Fruit fly (Drosophila melanogaster) whole organism, embryonic: ENCODE measurements around the gene eIF3i.

Experiments used
- ATbp ChIP-seq: fragments of 200-800 bp; sonication (Bioruptor generic); optimal IDR thresholded peaks from 2 replicates; lab custom pipeline; 2017; ENCODE audit warnings: missing biosample characterization, mild to moderate bottlenecking, missing genetic modification characterization, missing genetic modification reagents
- Ada2b ChIP-seq: fragments of 200-800 bp; sonication (Bioruptor generic); IDR thresholded peaks from 2 replicates; pipeline ENCODE4 v1.3.6; 2022; ENCODE audit warnings: missing biosample characterization, missing genetic modification characterization
- Bteb2 ChIP-seq: fragments of 200-800 bp; sonication (Bioruptor generic); optimal IDR thresholded peaks from 2 replicates; lab custom pipeline; 2016; ENCODE audit warnings: missing biosample characterization, missing genetic modification characterization
- CG10209 ChIP-seq: fragments of 200-800 bp; sonication (Bioruptor generic); optimal IDR thresholded peaks from 3 replicates; lab custom pipeline; 2017; ENCODE audit warnings: missing biosample characterization, mild to moderate bottlenecking, missing genetic modification characterization, missing genetic modification reagents
- CG10979 ChIP-seq: fragments of 200-800 bp; sonication (Bioruptor generic); optimal IDR thresholded peaks from 2 replicates; lab custom pipeline; 2018; ENCODE audit warnings: missing biosample characterization, mild to moderate bottlenecking, missing genetic modification characterization, moderate library complexity
- CG12219 ChIP-seq: fragments of 200-800 bp; sonication (Bioruptor generic); optimal IDR thresholded peaks from 3 replicates; lab custom pipeline; 2018; ENCODE audit warnings: missing biosample characterization, mild to moderate bottlenecking, missing genetic modification characterization
- CG12769 ChIP-seq: fragments of 200-800 bp; sonication (Bioruptor generic); optimal IDR thresholded peaks from 2 replicates; lab custom pipeline; 2019; ENCODE audit warnings: missing biosample characterization, mild to moderate bottlenecking, missing genetic modification characterization, moderate library complexity
- CG13775 ChIP-seq: fragments of 200-800 bp; sonication (Bioruptor generic); optimal IDR thresholded peaks from 3 replicates; lab custom pipeline; 2017; ENCODE audit warnings: missing biosample characterization, mild to moderate bottlenecking, missing genetic modification characterization
- CG14014 ChIP-seq: fragments of 200-800 bp; sonication (Bioruptor generic); IDR thresholded peaks from 2 replicates; pipeline ENCODE4 v1.3.6; 2022; ENCODE audit warnings: missing biosample characterization, missing genetic modification characterization
- CG14667 ChIP-seq: fragments of 200-800 bp; sonication (Bioruptor generic); IDR thresholded peaks from 2 replicates; pipeline ENCODE4 v1.3.6; 2022; ENCODE audit warnings: missing biosample characterization, missing genetic modification characterization
- CG14710 ChIP-seq: fragments of 200-800 bp; sonication (Bioruptor generic); optimal IDR thresholded peaks from 3 replicates; lab custom pipeline; 2019; ENCODE audit warnings: missing biosample characterization, mild to moderate bottlenecking, missing genetic modification characterization, moderate library complexity
- CG17912 ChIP-seq: fragments of 200-800 bp; sonication (Bioruptor generic); optimal IDR thresholded peaks from 2 replicates; lab custom pipeline; 2018; ENCODE audit warnings: missing biosample characterization, mild to moderate bottlenecking, missing genetic modification characterization
- CG1792 ChIP-seq: fragments of 200-800 bp; sonication (Bioruptor generic); optimal IDR thresholded peaks from 2 replicates; lab custom pipeline; 2016; ENCODE audit warnings: missing biosample characterization, missing genetic modification characterization
- CG18262 ChIP-seq: fragments of 200-800 bp; optimal IDR thresholded peaks from 3 replicates; lab custom pipeline; 2019; ENCODE audit warnings: missing biosample characterization, mild to moderate bottlenecking, missing genetic modification characterization, moderate library complexity
- CG31365 ChIP-seq: fragments of 200-800 bp; sonication (Bioruptor generic); optimal IDR thresholded peaks from 2 replicates; lab custom pipeline; 2018; ENCODE audit warnings: missing biosample characterization, mild to moderate bottlenecking, missing genetic modification characterization
- CG34224 ChIP-seq: fragments of 200-800 bp; sonication (Bioruptor generic); IDR thresholded peaks from 3 replicates; pipeline ENCODE4 v1.3.6; 2022; ENCODE audit warnings: missing biosample characterization, missing genetic modification characterization; ENCODE audit not compliant: partially characterized antibody
- CG3726 ChIP-seq: fragments of 200-800 bp; sonication (Bioruptor generic); IDR thresholded peaks from 3 replicates; pipeline ENCODE4, ENCODE4 v1.3.6; 2022; ENCODE audit warnings: missing biosample characterization, missing genetic modification characterization
- CG3838 ChIP-seq: fragments of 200-800 bp; sonication (Bioruptor generic); optimal IDR thresholded peaks from 3 replicates; lab custom pipeline; 2016; ENCODE audit warnings: missing biosample characterization, missing genetic modification characterization
- CG42726 ChIP-seq: fragments of 200-800 bp; sonication (Bioruptor generic); IDR thresholded peaks from 2 replicates; pipeline ENCODE4 v1.3.6; 2022; ENCODE audit warnings: missing biosample characterization, missing genetic modification characterization; ENCODE audit not compliant: partially characterized antibody
- CG4730 ChIP-seq: fragments of 200-800 bp; sonication (Bioruptor generic); IDR thresholded peaks from 2 replicates; pipeline ENCODE4 v1.3.6; 2022; ENCODE audit warnings: missing biosample characterization, missing genetic modification characterization
- CG6689 ChIP-seq: fragments of 200-800 bp; sonication (Bioruptor generic); IDR thresholded peaks from 2 replicates; pipeline ENCODE4 v1.3.6; 2022; ENCODE audit warnings: missing biosample characterization, missing genetic modification characterization
- CG7372 ChIP-seq: fragments of 200-800 bp; sonication (Bioruptor generic); IDR thresholded peaks from 2 replicates; pipeline ENCODE4 v1.3.6; 2022; ENCODE audit warnings: missing biosample characterization, missing genetic modification characterization
- CG7745 ChIP-seq: fragments of 200-800 bp; sonication (Bioruptor generic); optimal IDR thresholded peaks from 2 replicates; lab custom pipeline; 2018; ENCODE audit warnings: missing biosample characterization, mild to moderate bottlenecking, missing genetic modification characterization, moderate library complexity
- Camta ChIP-seq: fragments of 200-800 bp; sonication (Bioruptor generic); optimal IDR thresholded peaks from 2 replicates; lab custom pipeline; 2016; ENCODE audit warnings: missing biosample characterization, missing genetic modification characterization
- D19B ChIP-seq: fragments of 200-800 bp; sonication (Bioruptor generic); optimal IDR thresholded peaks from 2 replicates; lab custom pipeline; 2017; ENCODE audit warnings: missing biosample characterization, mild to moderate bottlenecking, missing genetic modification characterization
- Doc2 ChIP-seq: fragments of 200-800 bp; sonication (Bioruptor generic); IDR thresholded peaks from 2 replicates; pipeline ENCODE4 v1.3.6; 2022; ENCODE audit warnings: missing biosample characterization, missing genetic modification characterization
- Doc3 ChIP-seq: fragments of 200-800 bp; sonication (Bioruptor generic); IDR thresholded peaks from 3 replicates; pipeline ENCODE4 v1.3.6; 2022; ENCODE audit warnings: missing biosample characterization, missing genetic modification characterization; ENCODE audit not compliant: partially characterized antibody
- HLH3B ChIP-seq: fragments of 200-800 bp; sonication (Bioruptor generic); IDR thresholded peaks from 2 replicates; pipeline ENCODE4 v1.3.6; 2022; ENCODE audit warnings: missing biosample characterization, missing genetic modification characterization
- HLH54F ChIP-seq: fragments of 200-800 bp; sonication (Bioruptor generic); optimal IDR thresholded peaks from 3 replicates; lab custom pipeline; 2016; ENCODE audit warnings: missing biosample characterization, missing genetic modification characterization
- Hmr ChIP-seq: fragments of 200-800 bp; sonication (Bioruptor generic); optimal IDR thresholded peaks from 3 replicates; lab custom pipeline; 2017; ENCODE audit warnings: mild to moderate bottlenecking, missing biosample characterization, missing genetic modification reagents, missing genetic modification characterization
- Kr ChIP-seq: fragments of 200-800 bp; sonication (Bioruptor generic); optimal IDR thresholded peaks from 2 replicates; lab custom pipeline; 2017; ENCODE audit warnings: missing biosample characterization, mild to moderate bottlenecking, missing genetic modification characterization
- Mrtf ChIP-seq: fragments of 200-800 bp; sonication (Bioruptor generic); IDR thresholded peaks from 3 replicates; pipeline ENCODE4 v1.3.6; 2022; ENCODE audit warnings: missing biosample characterization, missing genetic modification characterization
- NK7.1 ChIP-seq: fragments of 200-800 bp; sonication (Bioruptor generic); optimal IDR thresholded peaks from 3 replicates; lab custom pipeline; 2016; ENCODE audit warnings: missing biosample characterization, missing genetic modification characterization
- Ptx1 ChIP-seq: fragments of 200-800 bp; sonication (Bioruptor generic); IDR thresholded peaks from 2 replicates; pipeline ENCODE4 v1.3.6; 2022; ENCODE audit warnings: missing biosample characterization, missing genetic modification characterization
- Scr ChIP-seq: fragments of 200-800 bp; sonication (Bioruptor generic); IDR thresholded peaks from 2 replicates; pipeline ENCODE4 v1.3.6; 2022; ENCODE audit warnings: missing biosample characterization, missing genetic modification characterization; ENCODE audit not compliant: partially characterized antibody
- Xbp1 ChIP-seq: fragments of 200-800 bp; sonication (Bioruptor generic); optimal IDR thresholded peaks from 3 replicates; lab custom pipeline; 2016; ENCODE audit warnings: missing biosample characterization, mild to moderate bottlenecking, missing genetic modification characterization
- ase ChIP-seq: fragments of 200-800 bp; sonication (Bioruptor generic); IDR thresholded peaks from 3 replicates; pipeline ENCODE4 v1.3.6; 2022; ENCODE audit warnings: missing biosample characterization, missing genetic modification characterization
- ash1 ChIP-seq: fragments of 200-800 bp; sonication (Bioruptor generic); optimal IDR thresholded peaks from 2 replicates; lab custom pipeline; 2018; ENCODE audit warnings: missing biosample characterization, mild to moderate bottlenecking, missing genetic modification characterization
- az2 ChIP-seq: fragments of 200-800 bp; sonication (Bioruptor generic); optimal IDR thresholded peaks from 3 replicates; lab custom pipeline; 2016; ENCODE audit warnings: missing biosample characterization, missing genetic modification characterization
- bsh ChIP-seq, 2 experiments: fragments of 200-800 bp; sonication (Bioruptor generic); optimal IDR thresholded peaks; 2 replicates each; lab custom pipeline; 2017 to 2018; ENCODE audit warnings: mild to moderate bottlenecking in 2 of 2, missing biosample characterization in 2 of 2, missing genetic modification characterization in 2 of 2, moderate library complexity in 1 of 2
- cg ChIP-seq: fragments of 200-800 bp; sonication (Bioruptor generic); optimal IDR thresholded peaks from 3 replicates; lab custom pipeline; 2019; ENCODE audit warnings: missing biosample characterization, mild to moderate bottlenecking, missing genetic modification characterization, moderate library complexity
- da ChIP-seq: fragments of 200-800 bp; sonication (Bioruptor generic); optimal IDR thresholded peaks from 2 replicates; lab custom pipeline; 2016; ENCODE audit warnings: missing biosample characterization, missing genetic modification characterization
- her ChIP-seq: fragments of 200-800 bp; sonication (Bioruptor generic); optimal IDR thresholded peaks from 2 replicates; lab custom pipeline; 2016; ENCODE audit warnings: missing biosample characterization, missing genetic modification characterization
- kah ChIP-seq: fragments of 200-800 bp; sonication (Bioruptor generic); optimal IDR thresholded peaks from 2 replicates; lab custom pipeline; 2018; ENCODE audit warnings: missing biosample characterization, mild to moderate bottlenecking, missing genetic modification characterization
- peb ChIP-seq: fragments of 200-800 bp; sonication (Bioruptor generic); IDR thresholded peaks from 2 replicates; pipeline ENCODE4 v1.3.6; 2022; ENCODE audit warnings: missing biosample characterization, missing genetic modification characterization
- sima ChIP-seq: fragments of 200-800 bp; sonication (Bioruptor generic); optimal IDR thresholded peaks from 2 replicates; lab custom pipeline; 2016; ENCODE audit warnings: missing biosample characterization, missing genetic modification characterization
- slp2 ChIP-seq: fragments of 200-800 bp; sonication (Bioruptor generic); optimal IDR thresholded peaks from 2 replicates; lab custom pipeline; 2016; ENCODE audit warnings: missing biosample characterization, missing genetic modification characterization
- tin ChIP-seq: fragments of 200-800 bp; sonication (Bioruptor generic); optimal IDR thresholded peaks from 3 replicates; lab custom pipeline; 2016; ENCODE audit warnings: missing biosample characterization, missing genetic modification characterization
- tio ChIP-seq: fragments of 200-800 bp; sonication (Bioruptor generic); optimal IDR thresholded peaks from 2 replicates; lab custom pipeline; 2017; ENCODE audit warnings: missing biosample characterization, missing genetic modification characterization, inconsistent platforms
- zfh1 ChIP-seq: fragments of 200-800 bp; sonication (Bioruptor generic); IDR thresholded peaks from 3 replicates; pipeline ENCODE4 v1.3.6; 2022; ENCODE audit warnings: missing biosample characterization, missing genetic modification characterization

Gene eIF3i

DNA sequence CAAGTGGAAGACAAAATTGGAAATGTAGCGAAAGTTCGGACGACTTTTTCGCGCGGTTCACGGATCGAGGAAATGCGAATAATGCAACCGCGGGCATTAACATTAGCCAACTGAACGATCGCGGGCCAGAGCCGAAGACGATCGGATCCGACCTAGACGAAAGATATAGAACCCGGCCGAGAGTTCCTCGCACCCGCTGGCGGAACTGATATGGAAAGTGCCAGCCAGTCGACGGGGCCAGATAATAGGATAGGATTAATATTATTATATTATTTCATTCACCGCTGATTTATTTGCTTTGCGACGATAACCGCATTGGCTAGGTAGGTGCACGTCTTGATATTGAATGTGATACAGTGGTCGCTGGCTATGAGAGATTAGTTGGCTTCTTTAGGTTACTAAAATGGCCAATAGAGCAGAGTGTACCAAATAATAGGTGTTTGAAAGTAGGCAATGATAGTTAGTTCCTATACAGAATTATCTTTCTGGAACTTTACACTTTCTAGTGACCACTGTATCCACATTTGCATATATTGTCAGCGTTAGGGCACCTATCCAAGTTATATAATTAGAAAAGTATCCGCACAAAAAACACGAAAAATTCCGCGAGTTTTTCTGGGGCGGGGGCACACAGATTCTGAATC lies 31.9 kb upstream of the eIF3i start (continued):
- no peak for TF ChIP-seq CG17912
- peak; percentile 37 for TF ChIP-seq CG1792
- peak; percentile 54 for TF ChIP-seq ATbp (GFP tag; lab: Kevin White, UChicago)
- peak; percentile 65 for TF ChIP-seq CG14667 (GFP tag; lab: Robert Waterston, UW)
- peak; percentile 63 for TF ChIP-seq CG7372 (GFP tag; lab: Robert Waterston, UW)
- peak; percentile 47 for TF ChIP-seq az2 (GFP tag; lab: Kevin White, UChicago)
- peak; percentile 18 to 74 for TF ChIP-seq bsh (GFP tag; optimal IDR thresholded peaks at IDR 0.05; lab: Kevin White, UChicago)
- TF ChIP-seq zfh1 (GFP tag; lab: Robert Waterston, UW), result peak; percentile 79
- no peak for TF ChIP-seq Doc3 (GFP tag; lab: Robert Waterston, UW)
- no peak for TF ChIP-seq CG3838 (GFP tag; lab: Kevin White, UChicago)
- TF ChIP-seq Scr (GFP tag; lab: Robert Waterston, UW), result no peak
- peak; percentile 55 for TF ChIP-seq Hmr (GFP tag; lab: Kevin White, UChicago)
- no peak for TF ChIP-seq NK7.1
- TF ChIP-seq sima, result peak; percentile 40
- no peak for TF ChIP-seq ash1
- TF ChIP-seq CG31365 (tag; lab: Kevin White, UChicago), result no peak
- peak; percentile 56 for TF ChIP-seq HLH3B (GFP tag; lab: Robert Waterston, UW)
- TF ChIP-seq Ada2b (GFP tag; lab: Robert Waterston, UW), result peak; percentile 76
- TF ChIP-seq CG14710, result peak; percentile 24
- no peak for TF ChIP-seq da (GFP tag; lab: Kevin White, UChicago)
- TF ChIP-seq CG14014 (GFP tag; lab: Robert Waterston, UW), result peak; percentile 64
- TF ChIP-seq Camta (GFP tag; lab: Kevin White, UChicago), result peak; percentile 30
- TF ChIP-seq kah (GFP tag; lab: Kevin White, UChicago), result peak; percentile 29
- peak; percentile 72 for TF ChIP-seq CG10209 (GFP tag; lab: Kevin White, UChicago)
- no peak for TF ChIP-seq peb (GFP tag; lab: Robert Waterston, UW)
- peak; percentile 76 for TF ChIP-seq CG6689 (GFP tag; lab: Robert Waterston, UW)
- peak; percentile 61 for TF ChIP-seq CG10979
- TF ChIP-seq slp2 (GFP tag; lab: Kevin White, UChicago), result peak; percentile 56
- TF ChIP-seq Ptx1 (GFP tag; lab: Robert Waterston, UW), result peak; percentile 76
- TF ChIP-seq CG18262 (tag; lab: Kevin White, UChicago), result peak; percentile 65
- TF ChIP-seq Doc2 (GFP tag; lab: Robert Waterston, UW), result no peak
- 0 out of 3 replicates have a peak, but pooled peaks have one; percentile 51 for TF ChIP-seq CG3726 (GFP tag; lab: Robert Waterston, UW)
- peak; percentile 75 for TF ChIP-seq Xbp1 (GFP tag; lab: Kevin White, UChicago)
- no peak for TF ChIP-seq CG34224 (GFP tag; lab: Robert Waterston, UW)
- peak; percentile 53 for TF ChIP-seq D19B
- no peak for TF ChIP-seq cg (GFP tag; lab: Kevin White, UChicago)
- TF ChIP-seq tio (GFP tag; lab: Kevin White, UChicago), result peak; percentile 51
- TF ChIP-seq CG13775 (GFP tag; lab: Kevin White, UChicago), result peak; percentile 58
- TF ChIP-seq ase (GFP tag; lab: Robert Waterston, UW), result peak; percentile 67
- peak; percentile 69 for TF ChIP-seq tin
- TF ChIP-seq CG7745 (tag; lab: Kevin White, UChicago), result no peak
- TF ChIP-seq Bteb2, result peak; percentile 54
- peak; percentile 76 for TF ChIP-seq CG12769 (tag; lab: Kevin White, UChicago)
- TF ChIP-seq her (GFP tag; lab: Kevin White, UChicago), result peak; percentile 29
- TF ChIP-seq Mrtf (GFP tag; lab: Robert Waterston, UW), result peak; percentile 77; the same call in 2 of the 3 replicates
- no peak for TF ChIP-seq CG42726 (GFP tag; lab: Robert Waterston, UW)
- peak; percentile 58 for TF ChIP-seq CG12219 (GFP tag; lab: Kevin White, UChicago)
- TF ChIP-seq Kr (GFP tag; lab: Kevin White, UChicago), result no peak
- TF ChIP-seq HLH54F (GFP tag; lab: Kevin White, UChicago), result peak; percentile 64
- TF ChIP-seq CG4730 (GFP tag; lab: Robert Waterston, UW), result peak; percentile 49; the same call in 1 of the 2 replicates
